Comparison of ENCODE assay signal across 4 worm cellular contexts in genomic region chrII:9274734-9275133, ce11.
TF ChIP-seq lines count a peak whose summit lies in the region.

No protein-coding gene starts in this region.

TF ChIP-seq in whole organism, L1 larva, 84 proteins besides CTCF, POLR2A, EP300 and RAD21:
- TF ChIP-seq fos-1 (tag; optimal IDR thresholded peaks at IDR 0.05; lab: Kevin White, UChicago) (no peak), irx-1 (tag; optimal IDR thresholded peaks at IDR 0.05; lab: Kevin White, UChicago) (no peak), C16A3.4 (tag; optimal IDR thresholded peaks at IDR 0.05; lab: Kevin White, UChicago) (no peak), efl-3 (GFP tag; optimal IDR thresholded peaks at IDR 0.05; lab: Kevin White, UChicago) (no peak), nhr-90 (tag; optimal IDR thresholded peaks at IDR 0.05; lab: Kevin White, UChicago; ENCODE audit: poor library complexity) (no peak), aly-2 (tag; optimal IDR thresholded peaks at IDR 0.05; lab: Kevin White, UChicago) (peak; percentile 31), nhr-76 (tag; optimal IDR thresholded peaks at IDR 0.05; lab: Kevin White, UChicago) (no peak), mep-1 (tag; optimal IDR thresholded peaks at IDR 0.05; lab: Kevin White, UChicago) (peak; percentile 2), unc-98 (GFP tag; IDR thresholded peaks at IDR 0.05; lab: Robert Waterston, UW) (no peak), alr-1 (tag; optimal IDR thresholded peaks at IDR 0.05; lab: Kevin White, UChicago; ENCODE audit: borderline replicate concordance) (no peak)

TF ChIP-seq in whole organism, L3 larva, 47 proteins besides CTCF, POLR2A, EP300 and RAD21:
- TF ChIP-seq ceh-28 (tag; optimal IDR thresholded peaks at IDR 0.05; lab: Kevin White, UChicago) (peak; percentile 8), lin-15B (tag; optimal IDR thresholded peaks at IDR 0.05; lab: Kevin White, UChicago) (no peak), mdl-1 (tag; optimal IDR thresholded peaks at IDR 0.05; lab: Kevin White, UChicago) (no peak)
TF ChIP-seq in whole organism, L3 larva: peak in this region for 1.

TF ChIP-seq in whole organism, L4 larva, 104 proteins besides CTCF, POLR2A, EP300 and RAD21:
- TF ChIP-seq zfp-3 (GFP tag; conservative IDR thresholded peaks at IDR 0.05; lab: Robert Waterston, UW) (0 out of 2 replicates have a peak, but pooled peaks have one; percentile 38), mep-1 (tag; optimal IDR thresholded peaks at IDR 0.05; lab: Kevin White, UChicago) (peak; percentile 72), lin-38 (GFP tag; IDR thresholded peaks at IDR 0.05; lab: Robert Waterston, UW) (0 out of 2 replicates have a peak, but pooled peaks have one; percentile 13), ceh-28 (tag; optimal IDR thresholded peaks at IDR 0.05; lab: Kevin White, UChicago) (no peak), tra-1 (GFP tag; IDR thresholded peaks at IDR 0.05; lab: Robert Waterston, UW) (no peak), Y75B8A.6 (GFP tag; IDR thresholded peaks at IDR 0.05; lab: Robert Waterston, UW) (no peak), dmd-9 (GFP tag; IDR thresholded peaks at IDR 0.05; lab: Robert Waterston, UW) (no peak), zfp-2 (tag; optimal IDR thresholded peaks at IDR 0.05; lab: Kevin White, UChicago) (no peak), T20F7.1 (GFP tag; optimal IDR thresholded peaks at IDR 0.05; lab: Kevin White, UChicago) (peak; percentile 2), ces-1 (GFP tag; optimal IDR thresholded peaks at IDR 0.05; lab: Kevin White, UChicago) (no peak), pha-4 (GFP tag; IDR thresholded peaks at IDR 0.05; lab: Robert Waterston, UW) (no peak), pha-4 (tag; optimal IDR thresholded peaks at IDR 0.05; lab: Kevin White, UChicago) (no peak), aha-1 (tag; lab: Kevin White, UChicago) (peak; percentile 52), dpl-1 (GFP tag; optimal IDR thresholded peaks at IDR 0.05; lab: Kevin White, UChicago) (no peak), hif-1 (tag; optimal IDR thresholded peaks at IDR 0.05; lab: Kevin White, UChicago) (no peak), fkh-10 (GFP tag; optimal IDR thresholded peaks at IDR 0.05; lab: Kevin White, UChicago) (no peak)
TF ChIP-seq in whole organism, L4 larva: peak in this region for 5.

TF ChIP-seq in whole organism, young adult, 124 proteins besides CTCF, POLR2A, EP300 and RAD21:
- TF ChIP-seq ceh-27 (GFP tag; optimal IDR thresholded peaks at IDR 0.05; lab: Kevin White, UChicago) (no peak), lsy-27 (tag; optimal IDR thresholded peaks at IDR 0.05; lab: Kevin White, UChicago; ENCODE audit: borderline replicate concordance, insufficient read depth) (no peak), hlh-12 (tag; optimal IDR thresholded peaks at IDR 0.05; lab: Kevin White, UChicago) (no peak), B0019.2 (GFP tag; conservative IDR thresholded peaks at IDR 0.05; lab: Robert Waterston, UW) (no peak), hlh-26 (GFP tag; conservative IDR thresholded peaks at IDR 0.05; lab: Robert Waterston, UW) (no peak), snpc-4 (GFP tag; optimal IDR thresholded peaks at IDR 0.05; lab: Kevin White, UChicago) (no peak), snpc-4 (tag; optimal IDR thresholded peaks at IDR 0.05; lab: Kevin White, UChicago) (peak in 1 of 4 experiments; percentile 26), ceh-40 (GFP tag; IDR thresholded peaks at IDR 0.05; lab: Robert Waterston, UW) (no peak), xnd-1 (tag; optimal IDR thresholded peaks at IDR 0.05; lab: Kevin White, UChicago) (peak; percentile 22), B0336.3 (GFP tag; IDR thresholded peaks at IDR 0.05; lab: Robert Waterston, UW) (no peak), Y53F4B.3 (GFP tag; IDR thresholded peaks at IDR 0.05; lab: Robert Waterston, UW) (no peak), ekl-4 (GFP tag; IDR thresholded peaks at IDR 0.05; lab: Robert Waterston, UW) (no peak), madf-8 (GFP tag; conservative IDR thresholded peaks at IDR 0.05; lab: Robert Waterston, UW) (no peak), let-526 (GFP tag; IDR thresholded peaks at IDR 0.05; lab: Robert Waterston, UW) (no peak), F57A8.1 (GFP tag; optimal IDR thresholded peaks at IDR 0.05; lab: Kevin White, UChicago) (no peak), F37B4.10 (GFP tag; IDR thresholded peaks at IDR 0.05; lab: Robert Waterston, UW) (no peak), pha-4 (tag; optimal IDR thresholded peaks at IDR 0.05; lab: Kevin White, UChicago) (no peak), Y53G8AR.9 (GFP tag; conservative IDR thresholded peaks at IDR 0.05; lab: Robert Waterston, UW) (0 out of 2 replicates have a peak, but pooled peaks have one; percentile 48), F39B2.1 (GFP tag; IDR thresholded peaks at IDR 0.05; lab: Robert Waterston, UW) (no peak), T26A5.8 (tag; optimal IDR thresholded peaks at IDR 0.05; lab: Kevin White, UChicago) (no peak), F23B12.7 (tag; optimal IDR thresholded peaks at IDR 0.05; lab: Kevin White, UChicago; ENCODE audit: insufficient read depth) (no peak), C17E4.6 (GFP tag; IDR thresholded peaks at IDR 0.05; lab: Robert Waterston, UW) (no peak)
TF ChIP-seq in whole organism, young adult: peak in this region for 3.
